Worm (Caenorhabditis elegans): ENCODE data around the gene golg-2.
A peak's percentile ranks its signal among the peaks of the same experiment; 100 is the strongest.

The golg-2 gene

ce11 chrII:5058036-5058435 lies 18.1 kb upstream of the golg-2 start, which contains the start of gene C27A2.12:
TSS of gene C27A2.12 (minus strand) at chrII:5058136.
- TF ChIP-seq lin-13 (GFP tag; optimal IDR thresholded peaks at IDR 0.05) (no peak), nhr-76 (tag; optimal IDR thresholded peaks at IDR 0.05) (no peak), zag-1 (tag; optimal IDR thresholded peaks at IDR 0.05) (no peak), F26F4.8 (GFP tag; conservative IDR thresholded peaks at IDR 0.05) (no peak), madf-9 (GFP tag; conservative IDR thresholded peaks at IDR 0.05) (no peak), ztf-11 (tag; optimal IDR thresholded peaks at IDR 0.05) (no peak), hlh-30 (tag; optimal IDR thresholded peaks at IDR 0.05; ENCODE audit: insufficient read depth) (no peak), daf-12 (tag; optimal IDR thresholded peaks at IDR 0.05) (no peak), attf-4 (tag; optimal IDR thresholded peaks at IDR 0.05) (no peak), set-16 (GFP tag; IDR thresholded peaks at IDR 0.05) (no peak), F10B5.3 (tag; optimal IDR thresholded peaks at IDR 0.05) (no peak), ces-1 (GFP tag; optimal IDR thresholded peaks at IDR 0.05) (no peak), F37D6.2 (tag; optimal IDR thresholded peaks at IDR 0.05) (no peak), tag-97 (GFP tag; IDR thresholded peaks at IDR 0.05) (no peak), tra-1 (GFP tag; IDR thresholded peaks at IDR 0.05) (no peak), dmd-9 (GFP tag; IDR thresholded peaks at IDR 0.05) (no peak), lir-3 (tag; optimal IDR thresholded peaks at IDR 0.05) (no peak)

- TF ChIP-seq unc-39 (tag; optimal IDR thresholded peaks at IDR 0.05) (no peak), nhr-48 (tag; optimal IDR thresholded peaks at IDR 0.05) (peak; percentile 34), nhr-111 (GFP tag; optimal IDR thresholded peaks at IDR 0.05) (peak; percentile 52), saeg-2 (GFP tag; IDR thresholded peaks at IDR 0.05) (0 out of 2 replicates have a peak, but pooled peaks have one; percentile 66), ama-1 (optimal IDR thresholded peaks at IDR 0.05) (no peak), dmd-6 (GFP tag; IDR thresholded peaks at IDR 0.05) (peak; percentile 73), nhr-102 (tag; optimal IDR thresholded peaks at IDR 0.05) (peak; percentile 60), mdl-1 (tag; optimal IDR thresholded peaks at IDR 0.05) (peak in 1 of 2 experiments; percentile 55), ceh-82 (tag; optimal IDR thresholded peaks at IDR 0.05) (no peak), daf-19 (GFP tag; conservative IDR thresholded peaks at IDR 0.05) (peak; percentile 83), ZK337.2 (GFP tag; IDR thresholded peaks at IDR 0.05) (peak; percentile 58; the same call in 1 of the 2 replicates), pha-4 (GFP tag; IDR thresholded peaks at IDR 0.05) (peak; percentile 74; the same call in 1 of the 2 replicates), pha-4 (tag; optimal IDR thresholded peaks at IDR 0.05) (no peak), ceh-20 (GFP tag; IDR thresholded peaks at IDR 0.05) (0 out of 2 replicates have a peak, but pooled peaks have one; percentile 45), nhr-11 (tag; optimal IDR thresholded peaks at IDR 0.05) (no peak), fos-1 (tag; optimal IDR thresholded peaks at IDR 0.05) (no peak), spr-3 (GFP tag; optimal IDR thresholded peaks at IDR 0.05) (peak; percentile 40), madf-5 (GFP tag; IDR thresholded peaks at IDR 0.05) (0 out of 4 replicates have a peak, but pooled peaks of 1 of the 2 experiments have one; percentile 34), unc-62 (GFP tag; optimal IDR thresholded peaks at IDR 0.05 in 1 of 2) (no peak), unc-62 (tag; optimal IDR thresholded peaks at IDR 0.05) (no peak), dmd-9 (GFP tag; IDR thresholded peaks at IDR 0.05) (peak; percentile 83), nhr-10 (tag; optimal IDR thresholded peaks at IDR 0.05) (no peak), nhr-42 (GFP tag; IDR thresholded peaks at IDR 0.05) (peak; percentile 72; the same call in 1 of the 2 replicates), lin-29 (GFP tag; IDR thresholded peaks at IDR 0.05) (peak; percentile 63), egl-43 (GFP tag; IDR thresholded peaks at IDR 0.05) (peak; percentile 88), hmg-1.1 (GFP tag; IDR thresholded peaks at IDR 0.05) (peak; percentile 75), ceh-44 (GFP tag; IDR thresholded peaks at IDR 0.05) (peak; percentile 54; the same call in 1 of the 2 replicates), ztf-11 (tag; optimal IDR thresholded peaks at IDR 0.05) (no peak), ceh-62 (tag; optimal IDR thresholded peaks at IDR 0.05) (no peak), dve-1 (tag; optimal IDR thresholded peaks at IDR 0.05; ENCODE audit: insufficient read depth) (peak; percentile 65), mdt-29 (GFP tag; IDR thresholded peaks at IDR 0.05) (peak; percentile 51; the same call in 1 of the 2 replicates), lin-1 (GFP tag; IDR thresholded peaks at IDR 0.05) (peak; percentile 56; the same call in 1 of the 2 replicates), zip-11 (GFP tag; IDR thresholded peaks at IDR 0.05) (0 out of 2 replicates have a peak, but pooled peaks have one; percentile 21), ceh-32 (tag; optimal IDR thresholded peaks at IDR 0.05; ENCODE audit: poor library complexity) (peak; percentile 23), daf-16 (GFP tag; optimal IDR thresholded peaks at IDR 0.05) (peak; percentile 16 to 45), daf-16 (tag; optimal IDR thresholded peaks at IDR 0.05) (peak; percentile 55)
These were observed 17.4 kb upstream of the golg-2 start for ce11 chrII:5057315-5057714.

All from whole organism, L4 larva.